Worm (Caenorhabditis elegans) whole organism, early embryonic: ENCODE data around the gene cni-1.

Experiments
- B0310.2 ChIP-seq: sonication (generic microtip); optimal IDR thresholded peaks from 2 replicates; lab custom pipeline; 2016; ENCODE audit warnings: mild to moderate bottlenecking, missing genetic modification characterization, missing compliant biosample characterization
- aly-1 ChIP-seq: sonication (generic microtip); optimal IDR thresholded peaks from 2 replicates; lab custom pipeline; 2016; ENCODE audit warnings: missing genetic modification characterization, missing compliant biosample characterization
- ama-1 ChIP-seq: fragments of 150-350 bp; optimal IDR thresholded peaks from 2 replicates; lab custom pipeline; 2014
- ceh-36 ChIP-seq: sonication (generic microtip); optimal IDR thresholded peaks from 2 replicates; lab custom pipeline; 2016; ENCODE audit warnings: missing genetic modification characterization, inconsistent platforms, missing compliant biosample characterization
- flt-1 ChIP-seq: fragments of 200-800 bp; sonication (Bioruptor generic); IDR thresholded peaks from 2 replicates; pipeline ENCODE4 v1.3.6; 2022; ENCODE audit warnings: missing genetic modification characterization, missing compliant biosample characterization
- hnd-1 ChIP-seq: sonication (generic microtip); optimal IDR thresholded peaks from 2 replicates; lab custom pipeline; 2016; ENCODE audit warnings: missing genetic modification characterization, missing compliant biosample characterization
- pes-1 ChIP-seq: fragments of 200-800 bp; sonication (Bioruptor generic); IDR thresholded peaks from 2 replicates; pipeline ENCODE4 v1.3.6; 2022; ENCODE audit warnings: missing genetic modification reagents, missing genetic modification characterization, missing compliant biosample characterization
- tbx-11 ChIP-seq: fragments of 200-800 bp; sonication (Bioruptor generic); IDR thresholded peaks from 2 replicates; pipeline ENCODE4 v1.3.6; 2022; ENCODE audit warnings: missing genetic modification characterization, missing compliant biosample characterization
- tbx-37 ChIP-seq: fragments of 200-800 bp; sonication (Bioruptor generic); conservative IDR thresholded peaks from 2 replicates; pipeline ENCODE4 v1.3.6; 2022; ENCODE audit warnings: missing genetic modification reagents, missing genetic modification characterization, missing compliant biosample characterization

ce11 chrV:13165244-13165643, 14.9 kb upstream of the cni-1 start:
- TF ChIP-seq ceh-36 (tag; lab: Kevin White, UChicago) (no peak), ama-1 (lab: Kevin White, UChicago) (no peak), B0310.2 (tag; lab: Kevin White, UChicago) (no peak), flt-1 (no peak), hnd-1 (tag; lab: Kevin White, UChicago) (no peak), pes-1 (GFP tag; lab: Robert Waterston, UW) (no peak), aly-1 (tag; lab: Kevin White, UChicago) (no peak), tbx-37 (GFP tag; lab: Robert Waterston, UW) (no peak), tbx-11 (no peak)
